Worm (Caenorhabditis elegans): Measurements from ENCODE around the gene gap-2.

gap-2 gene

ce11 chrX:9549657-9550369 lies 77.5 kb downstream of the gap-2 start:
- TF ChIP-seq zag-1 (tag; optimal IDR thresholded peaks at IDR 0.05), result no peak
- TF ChIP-seq T26A8.4 (GFP tag; IDR thresholded peaks at IDR 0.05), result no peak
- no peak for TF ChIP-seq saeg-2 (GFP tag; IDR thresholded peaks at IDR 0.05)
- 0 out of 2 replicates have a peak, but pooled peaks have one; percentile 19 for TF ChIP-seq pha-4 (GFP tag; IDR thresholded peaks at IDR 0.05)
- TF ChIP-seq pha-4 (tag; optimal IDR thresholded peaks at IDR 0.05), result no peak
- TF ChIP-seq mes-2 (tag; optimal IDR thresholded peaks at IDR 0.05; ENCODE audit: poor library complexity, severe bottlenecking), result peak; percentile 6
- TF ChIP-seq ama-1 (optimal IDR thresholded peaks at IDR 0.05), result no peak
- TF ChIP-seq mxl-2 (GFP tag; conservative IDR thresholded peaks at IDR 0.05), result no peak
- peak in 1 of 2 experiments; percentile 26 for TF ChIP-seq daf-16 (GFP tag; optimal IDR thresholded peaks at IDR 0.05)
- peak; percentile 23 for TF ChIP-seq daf-16 (tag; optimal IDR thresholded peaks at IDR 0.05)

- TF ChIP-seq nhr-28 (tag; optimal IDR thresholded peaks at IDR 0.05) (peak; percentile 50), pqm-1 (tag; optimal IDR thresholded peaks at IDR 0.05) (peak; percentile 51), Y48G9A.11 (GFP tag; IDR thresholded peaks at IDR 0.05) (no peak), daf-16 (GFP tag; optimal IDR thresholded peaks at IDR 0.05) (no peak), daf-16 (tag; optimal IDR thresholded peaks at IDR 0.05) (peak; percentile 90), php-3 (GFP tag; IDR thresholded peaks at IDR 0.05) (0 out of 2 replicates have a peak, but pooled peaks have one; percentile 44), dmd-6 (GFP tag; IDR thresholded peaks at IDR 0.05) (peak; percentile 52), dve-1 (tag; optimal IDR thresholded peaks at IDR 0.05; ENCODE audit: insufficient read depth) (peak; percentile 65), zfp-2 (tag; optimal IDR thresholded peaks at IDR 0.05) (no peak), nhr-77 (tag; optimal IDR thresholded peaks at IDR 0.05) (peak; percentile 25)
These were observed 78.2 kb downstream of the gap-2 start for ce11 chrX:9550519-9550918.

ce11 chrX:9551112-9551511 lies 78.8 kb downstream of the gap-2 start:
- TF ChIP-seq Y105C5A.15 (GFP tag; IDR thresholded peaks at IDR 0.05), result no peak
- TF ChIP-seq dmd-6 (GFP tag; IDR thresholded peaks at IDR 0.05), result peak; percentile 73
- peak; percentile 36; the same call in 1 of the 2 replicates for TF ChIP-seq pha-4 (GFP tag; IDR thresholded peaks at IDR 0.05)
- TF ChIP-seq pha-4 (tag; optimal IDR thresholded peaks at IDR 0.05), result no peak
- peak in 1 of 2 experiments; percentile 50 for TF ChIP-seq lsy-2 (tag; optimal IDR thresholded peaks at IDR 0.05)
- TF ChIP-seq F49E8.2 (tag; optimal IDR thresholded peaks at IDR 0.05; ENCODE audit: borderline replicate concordance), result no peak
- no peak for TF ChIP-seq D1046.2 (GFP tag; IDR thresholded peaks at IDR 0.05)
- peak in 1 of 2 experiments; percentile 2 for TF ChIP-seq daf-16 (GFP tag; optimal IDR thresholded peaks at IDR 0.05)
- peak; percentile 92 for TF ChIP-seq daf-16 (tag; optimal IDR thresholded peaks at IDR 0.05)
- TF ChIP-seq unc-39 (tag; optimal IDR thresholded peaks at IDR 0.05), result no peak
- no peak for TF ChIP-seq arid-1 (GFP tag; conservative IDR thresholded peaks at IDR 0.05)
- no peak for TF ChIP-seq ceh-82 (tag; optimal IDR thresholded peaks at IDR 0.05)
- no peak for TF ChIP-seq nhr-102 (tag; optimal IDR thresholded peaks at IDR 0.05)
- no peak for TF ChIP-seq nhr-48 (tag; optimal IDR thresholded peaks at IDR 0.05)
- TF ChIP-seq zip-11 (GFP tag; IDR thresholded peaks at IDR 0.05), result no peak
- TF ChIP-seq hlh-11 (tag; optimal IDR thresholded peaks at IDR 0.05), result peak; percentile 82
- no peak for TF ChIP-seq saeg-2 (GFP tag; IDR thresholded peaks at IDR 0.05)
- TF ChIP-seq nhr-6 (tag; optimal IDR thresholded peaks at IDR 0.05), result peak; percentile 78
- TF ChIP-seq nhr-25 (tag; optimal IDR thresholded peaks at IDR 0.05; ENCODE audit: borderline replicate concordance, insufficient read depth), result peak; percentile 44
- peak; percentile 7 for TF ChIP-seq jun-1 (tag; optimal IDR thresholded peaks at IDR 0.05)
- 0 out of 2 replicates have a peak, but pooled peaks have one; percentile 45 for TF ChIP-seq lin-1 (GFP tag; IDR thresholded peaks at IDR 0.05)
- peak; percentile 92 for TF ChIP-seq aha-1 (tag)
- TF ChIP-seq nhr-41 (GFP tag; IDR thresholded peaks at IDR 0.05), result peak; percentile 62; the same call in 1 of the 2 replicates
- peak in 1 of 2 experiments; percentile 60 for TF ChIP-seq hif-1 (tag; optimal IDR thresholded peaks at IDR 0.05)
- no peak for TF ChIP-seq ama-1 (optimal IDR thresholded peaks at IDR 0.05)
- TF ChIP-seq T26A8.4 (GFP tag; IDR thresholded peaks at IDR 0.05), result no peak
- peak; percentile 66 for TF ChIP-seq nhr-28 (tag; optimal IDR thresholded peaks at IDR 0.05)
- TF ChIP-seq madf-9 (GFP tag; conservative IDR thresholded peaks at IDR 0.05), result no peak
- no peak for TF ChIP-seq ceh-62 (tag; optimal IDR thresholded peaks at IDR 0.05)
- TF ChIP-seq zip-2 (tag; optimal IDR thresholded peaks at IDR 0.05), result no peak
- TF ChIP-seq unc-62 (GFP tag; optimal IDR thresholded peaks at IDR 0.05 in 1 of 2), result peak in 1 of 2 experiments; percentile 25
- TF ChIP-seq unc-62 (tag; optimal IDR thresholded peaks at IDR 0.05), result no peak
- TF ChIP-seq zfp-2 (tag; optimal IDR thresholded peaks at IDR 0.05), result no peak
- TF ChIP-seq lin-13 (GFP tag; optimal IDR thresholded peaks at IDR 0.05), result peak; percentile 6
- TF ChIP-seq set-16 (GFP tag; IDR thresholded peaks at IDR 0.05), result peak; percentile 38; the same call in 1 of the 2 replicates
- TF ChIP-seq Y75B8A.6 (GFP tag; IDR thresholded peaks at IDR 0.05), result no peak
- TF ChIP-seq hmg-1.1 (GFP tag; IDR thresholded peaks at IDR 0.05), result peak; percentile 67
